Worm (Caenorhabditis elegans) whole organism, L3 larva: ENCODE results near the gene W07A12.4.

Source experiments
- elt-1 ChIP-seq: fragments of 150-350 bp; optimal IDR thresholded peaks from 2 replicates; lab custom pipeline; 2014; ENCODE audit warnings: missing biosample characterization, missing genetic modification characterization
- fkh-10 ChIP-seq: sonication (generic microtip); optimal IDR thresholded peaks from 2 replicates; lab custom pipeline; 2017; ENCODE audit warnings: missing biosample characterization, missing genetic modification reagents, missing genetic modification characterization
- fos-1 ChIP-seq: fragments of 150-350 bp; optimal IDR thresholded peaks from 2 replicates; lab custom pipeline; 2014; ENCODE audit warnings: missing biosample characterization, missing genetic modification characterization
- lin-39 ChIP-seq: fragments of 150-350 bp; optimal IDR thresholded peaks from 2 replicates; lab custom pipeline; 2018; ENCODE audit warnings: missing biosample characterization, missing genetic modification reagents, missing genetic modification characterization
- mml-1 ChIP-seq: fragments of 150-350 bp; sonication (generic microtip); optimal IDR thresholded peaks from 3 replicates; lab custom pipeline; 2014; ENCODE audit warnings: missing biosample characterization, missing genetic modification characterization
- nhr-12 ChIP-seq: fragments of 150-350 bp; optimal IDR thresholded peaks from 2 replicates; lab custom pipeline; 2014; ENCODE audit warnings: missing biosample characterization, missing genetic modification characterization
- nhr-25 ChIP-seq: sonication (generic microtip); optimal IDR thresholded peaks from 2 replicates; lab custom pipeline; 2017; ENCODE audit warnings: missing biosample characterization, missing genetic modification characterization
- skn-1 ChIP-seq: fragments of 150-350 bp; optimal IDR thresholded peaks from 2 replicates; lab custom pipeline; 2014; ENCODE audit warnings: missing biosample characterization, missing genetic modification characterization
- snpc-4 ChIP-seq: fragments of 150-350 bp; optimal IDR thresholded peaks from 2 replicates; lab custom pipeline; 2014; ENCODE audit warnings: missing biosample characterization, missing genetic modification characterization
- unc-62 ChIP-seq: fragments of 150-350 bp; sonication (generic microtip); optimal IDR thresholded peaks from 4 replicates; lab custom pipeline; 2014; ENCODE audit warnings: missing biosample characterization, missing genetic modification reagents, missing genetic modification characterization
- ztf-11 ChIP-seq: fragments of 150-350 bp; optimal IDR thresholded peaks from 2 replicates; lab custom pipeline; 2014; ENCODE audit warnings: missing biosample characterization, missing genetic modification characterization

- TF ChIP-seq fkh-10: no peak
- no peak for TF ChIP-seq skn-1
- TF ChIP-seq nhr-12 (tag; lab: Kevin White, UChicago): no peak
- TF ChIP-seq mml-1: no peak
- no peak for TF ChIP-seq snpc-4 (tag; lab: Kevin White, UChicago)
- TF ChIP-seq elt-1 (tag; lab: Kevin White, UChicago): no peak
- no peak for TF ChIP-seq nhr-25 (tag; lab: Kevin White, UChicago)
- TF ChIP-seq lin-39: no peak
- no peak for TF ChIP-seq unc-62 (GFP tag; lab: Kevin White, UChicago)
- no peak for TF ChIP-seq fos-1
- no peak for TF ChIP-seq ztf-11 (tag; lab: Kevin White, UChicago)
Measured at ce11 chrII:9170048-9170447, 24.0 kb downstream of the W07A12.4 start.
